Fruit fly (Drosophila melanogaster) whole organism, adult: ENCODE measurements around the gene Arpc3A.

Experiments used
- CG11617 ChIP-seq: fragments of 200-800 bp; sonication (Bioruptor generic); optimal IDR thresholded peaks from 2 replicates; lab custom pipeline; 2017; ENCODE audit warnings: mild to moderate bottlenecking, missing biosample characterization, missing genetic modification reagents, missing genetic modification characterization
- CG1620 ChIP-seq: fragments of 200-800 bp; sonication (Bioruptor generic); optimal IDR thresholded peaks from 2 replicates; lab custom pipeline; 2016; ENCODE audit warnings: missing biosample characterization, missing genetic modification characterization
- CG7101 ChIP-seq: fragments of 200-800 bp; sonication (Bioruptor generic); optimal IDR thresholded peaks from 2 replicates; lab custom pipeline; 2018; ENCODE audit warnings: missing biosample characterization, mild to moderate bottlenecking, missing genetic modification characterization, moderate library complexity
- Clk ChIP-seq: fragments of 200-800 bp; sonication (Bioruptor generic); optimal IDR thresholded peaks from 2 replicates; lab custom pipeline; 2017; ENCODE audit warnings: missing biosample characterization, missing genetic modification characterization
- Hr96 ChIP-seq: fragments of 200-800 bp; sonication (Bioruptor generic); optimal IDR thresholded peaks from 2 replicates; lab custom pipeline; 2016; ENCODE audit warnings: missing biosample characterization, missing genetic modification characterization
- cnc ChIP-seq, 2 experiments: fragments of >200 bp; optimal IDR thresholded peaks; 2 replicates each; lab custom pipeline; 2017
- kay ChIP-seq: fragments of 200-800 bp; sonication (Bioruptor generic); peaks from one replicate; lab custom pipeline; 2016; ENCODE audit warnings: missing biosample characterization, missing genetic modification characterization, borderline replicate concordance

dm6 chr3R:15807306-15807705 is 27.1 kb upstream of the Arpc3A start:
- no peak for TF ChIP-seq kay
- TF ChIP-seq cnc (optimal IDR thresholded peaks at IDR 0.05; lab: Kevin White, UChicago) = no peak
- TF ChIP-seq Clk (GFP tag; lab: Kevin White, UChicago) = no peak
- TF ChIP-seq Hr96 (GFP tag; lab: Kevin White, UChicago) = no peak
- TF ChIP-seq CG1620 (GFP tag; lab: Kevin White, UChicago) = no peak
- TF ChIP-seq CG11617 = no peak
- no peak for TF ChIP-seq CG7101 (tag; lab: Kevin White, UChicago)
